Fruit fly (Drosophila melanogaster) whole organism, embryonic: ENCODE results near the gene stnB.

Experiments
- Antp ChIP-seq: fragments of 200-800 bp; sonication (Bioruptor generic); optimal IDR thresholded peaks from 3 replicates; lab custom pipeline; 2016; ENCODE audit warnings: missing biosample characterization, missing genetic modification characterization
- CG10979 ChIP-seq: fragments of 200-800 bp; sonication (Bioruptor generic); optimal IDR thresholded peaks from 2 replicates; lab custom pipeline; 2018; ENCODE audit warnings: missing biosample characterization, mild to moderate bottlenecking, missing genetic modification characterization, moderate library complexity
- CG12071 ChIP-seq: fragments of 200-800 bp; sonication (Bioruptor generic); optimal IDR thresholded peaks from 3 replicates; lab custom pipeline; 2018; ENCODE audit warnings: missing biosample characterization, mild to moderate bottlenecking, missing genetic modification characterization
- CG1233 ChIP-seq: fragments of 200-800 bp; sonication (Bioruptor generic); optimal IDR thresholded peaks from 4 replicates; lab custom pipeline; 2018; ENCODE audit warnings: missing biosample characterization, mild to moderate bottlenecking, missing genetic modification characterization
- CG12391 ChIP-seq: fragments of 200-800 bp; sonication (Bioruptor generic); optimal IDR thresholded peaks from 3 replicates; lab custom pipeline; 2018; ENCODE audit warnings: missing biosample characterization, mild to moderate bottlenecking, missing genetic modification characterization, moderate library complexity
- CG14860 ChIP-seq: fragments of 200-800 bp; sonication (Bioruptor generic); IDR thresholded peaks from 3 replicates; pipeline ENCODE4 v1.3.6; 2022; ENCODE audit warnings: missing biosample characterization, missing genetic modification characterization; ENCODE audit not compliant: partially characterized antibody
- CG16813 ChIP-seq: fragments of 200-800 bp; sonication (Bioruptor generic); IDR thresholded peaks from 3 replicates; pipeline ENCODE4 v1.3.6; 2022; ENCODE audit warnings: missing biosample characterization, missing genetic modification characterization; ENCODE audit not compliant: partially characterized antibody
- CG16863 ChIP-seq: fragments of 200-800 bp; sonication (Bioruptor generic); optimal IDR thresholded peaks from 3 replicates; lab custom pipeline; 2016; ENCODE audit warnings: missing biosample characterization, missing genetic modification characterization
- CG17912 ChIP-seq: fragments of 200-800 bp; sonication (Bioruptor generic); optimal IDR thresholded peaks from 2 replicates; lab custom pipeline; 2018; ENCODE audit warnings: missing biosample characterization, mild to moderate bottlenecking, missing genetic modification characterization
- CG1792 ChIP-seq: fragments of 200-800 bp; sonication (Bioruptor generic); optimal IDR thresholded peaks from 2 replicates; lab custom pipeline; 2016; ENCODE audit warnings: missing biosample characterization, missing genetic modification characterization
- CG18619 ChIP-seq: fragments of 200-800 bp; sonication (Bioruptor generic); optimal IDR thresholded peaks from 3 replicates; lab custom pipeline; 2017; ENCODE audit warnings: missing biosample characterization, mild to moderate bottlenecking, missing genetic modification characterization
- CG3163 ChIP-seq: fragments of 200-800 bp; sonication (Bioruptor generic); optimal IDR thresholded peaks from 3 replicates; lab custom pipeline; 2016; ENCODE audit warnings: missing biosample characterization, missing genetic modification characterization
- CG32767 ChIP-seq: fragments of 200-800 bp; sonication (Bioruptor generic); IDR thresholded peaks from 2 replicates; pipeline ENCODE4 v1.3.6; 2022; ENCODE audit warnings: missing biosample characterization, missing genetic modification characterization
- CG3281 ChIP-seq: fragments of 200-800 bp; sonication (Bioruptor generic); optimal IDR thresholded peaks from 3 replicates; lab custom pipeline; 2017; ENCODE audit warnings: missing biosample characterization, mild to moderate bottlenecking, missing genetic modification characterization
- CG4820 ChIP-seq: fragments of 200-800 bp; sonication (Bioruptor generic); optimal IDR thresholded peaks from 3 replicates; lab custom pipeline; 2016; ENCODE audit warnings: missing biosample characterization, missing genetic modification characterization
- CG7372 ChIP-seq: fragments of 200-800 bp; sonication (Bioruptor generic); IDR thresholded peaks from 2 replicates; pipeline ENCODE4 v1.3.6; 2022; ENCODE audit warnings: missing biosample characterization, missing genetic modification characterization
- CG7786 ChIP-seq: fragments of 200-800 bp; sonication (Bioruptor generic); optimal IDR thresholded peaks from 2 replicates; lab custom pipeline; 2016; ENCODE audit warnings: missing biosample characterization, missing genetic modification characterization
- CG8290 ChIP-seq, 3 experiments: fragments of 200-800 bp; sonication (Bioruptor generic); optimal IDR thresholded peaks; 2 replicates each; lab custom pipeline; 2016 to 2019; ENCODE audit warnings: missing biosample characterization in 3 of 3, missing genetic modification characterization in 3 of 3, mild to moderate bottlenecking in 2 of 3, moderate library complexity in 1 of 3
- Chrac-16 ChIP-seq: fragments of 200-800 bp; sonication (Bioruptor generic); optimal IDR thresholded peaks from 3 replicates; lab custom pipeline; 2016; ENCODE audit warnings: missing biosample characterization, missing genetic modification characterization
- CkIIα-i1 ChIP-seq: fragments of 200-800 bp; sonication (Bioruptor generic); IDR thresholded peaks from 2 replicates; pipeline ENCODE4 v1.3.6; 2022; ENCODE audit warnings: missing biosample characterization, missing genetic modification characterization
- Dad ChIP-seq: fragments of 200-800 bp; sonication (Bioruptor generic); optimal IDR thresholded peaks from 3 replicates; lab custom pipeline; 2016; ENCODE audit warnings: missing biosample characterization, missing genetic modification characterization
- Doc3 ChIP-seq: fragments of 200-800 bp; sonication (Bioruptor generic); IDR thresholded peaks from 3 replicates; pipeline ENCODE4 v1.3.6; 2022; ENCODE audit warnings: missing biosample characterization, missing genetic modification characterization; ENCODE audit not compliant: partially characterized antibody
- Ets65A ChIP-seq: fragments of 200-800 bp; sonication (Bioruptor generic); peaks from one replicate; lab custom pipeline; 2016; ENCODE audit warnings: missing biosample characterization, missing genetic modification characterization
- GATAe ChIP-seq: fragments of 200-800 bp; sonication (Bioruptor generic); conservative IDR thresholded peaks from 2 replicates; pipeline ENCODE4 v1.3.6; 2022; ENCODE audit warnings: missing biosample characterization, missing genetic modification characterization
- H15 ChIP-seq: fragments of 200-800 bp; sonication (Bioruptor generic); IDR thresholded peaks from 3 replicates; pipeline ENCODE4 v1.3.6; 2022; ENCODE audit warnings: missing biosample characterization, missing genetic modification characterization
- HLH4C ChIP-seq: fragments of 200-800 bp; sonication (Bioruptor generic); IDR thresholded peaks from 3 replicates; pipeline ENCODE4 v1.3.6; 2022; ENCODE audit warnings: missing biosample characterization, missing genetic modification characterization; ENCODE audit not compliant: partially characterized antibody
- NFAT ChIP-seq: fragments of 200-800 bp; sonication (Bioruptor generic); IDR thresholded peaks from 2 replicates; pipeline ENCODE4 v1.3.6; 2022; ENCODE audit warnings: missing biosample characterization, missing genetic modification characterization
- Optix ChIP-seq: fragments of 200-800 bp; sonication (Bioruptor generic); IDR thresholded peaks from 3 replicates; pipeline ENCODE4 v1.3.6; 2022; ENCODE audit warnings: missing biosample characterization, missing genetic modification characterization
- Six4 ChIP-seq: fragments of 200-800 bp; sonication (Bioruptor generic); optimal IDR thresholded peaks from 2 replicates; lab custom pipeline; 2016; ENCODE audit warnings: missing biosample characterization, missing genetic modification characterization
- ac ChIP-seq: fragments of 200-800 bp; sonication (Bioruptor generic); optimal IDR thresholded peaks from 3 replicates; lab custom pipeline; 2017; ENCODE audit warnings: missing biosample characterization, mild to moderate bottlenecking, missing genetic modification characterization
- ap ChIP-seq: fragments of 200-800 bp; sonication (Bioruptor generic); IDR thresholded peaks from 2 replicates; pipeline ENCODE4 v1.3.6; 2022; ENCODE audit warnings: missing biosample characterization, missing genetic modification characterization
- caup ChIP-seq: fragments of 200-800 bp; sonication (Bioruptor generic); optimal IDR thresholded peaks from 3 replicates; lab custom pipeline; 2017; ENCODE audit warnings: missing biosample characterization, mild to moderate bottlenecking, missing genetic modification characterization, moderate library complexity; ENCODE audit not compliant: severe bottlenecking
- chif ChIP-seq, 2 experiments: fragments of 200-800 bp; sonication (Bioruptor generic); optimal IDR thresholded peaks; 3 replicates each; lab custom pipeline; 2016; ENCODE audit warnings: missing biosample characterization in 2 of 2, missing genetic modification characterization in 2 of 2
- chinmo ChIP-seq: fragments of 200-800 bp; sonication (Bioruptor generic); IDR thresholded peaks from 4 replicates; pipeline ENCODE4 v1.3.6; 2022; ENCODE audit warnings: missing biosample characterization, missing genetic modification characterization; ENCODE audit not compliant: partially characterized antibody
- dan ChIP-seq: fragments of 200-800 bp; sonication (Bioruptor generic); IDR thresholded peaks from 2 replicates; pipeline ENCODE4 v1.3.6; 2022; ENCODE audit warnings: missing biosample characterization, missing genetic modification characterization
- gro ChIP-seq: fragments of 200-800 bp; sonication (Bioruptor generic); optimal IDR thresholded peaks from 2 replicates; lab custom pipeline; 2016; ENCODE audit warnings: missing biosample characterization, missing genetic modification characterization
- hb ChIP-seq: fragments of 200-800 bp; sonication (Bioruptor generic); IDR thresholded peaks from 3 replicates; pipeline ENCODE4 v1.3.6; 2022; ENCODE audit warnings: missing biosample characterization, missing genetic modification characterization; ENCODE audit not compliant: partially characterized antibody
- jigr1 ChIP-seq: fragments of 200-800 bp; sonication (Bioruptor generic); IDR thresholded peaks from 3 replicates; pipeline ENCODE4 v1.3.6; 2022; ENCODE audit warnings: missing biosample characterization, missing genetic modification characterization
- kay ChIP-seq: fragments of 200-800 bp; sonication (Bioruptor generic); optimal IDR thresholded peaks from 2 replicates; lab custom pipeline; 2016; ENCODE audit warnings: missing biosample characterization, missing genetic modification characterization
- kni ChIP-seq: fragments of 200-800 bp; sonication (Bioruptor generic); optimal IDR thresholded peaks from 3 replicates; lab custom pipeline; 2017; ENCODE audit warnings: mild to moderate bottlenecking, missing biosample characterization, missing genetic modification reagents, missing genetic modification characterization
- mld ChIP-seq: fragments of 200-800 bp; sonication (Bioruptor generic); IDR thresholded peaks from 3 replicates; pipeline ENCODE4 v1.3.6; 2022; ENCODE audit warnings: missing biosample characterization, missing genetic modification characterization; ENCODE audit not compliant: partially characterized antibody
- nau ChIP-seq: fragments of 200-800 bp; sonication (Bioruptor generic); optimal IDR thresholded peaks from 3 replicates; lab custom pipeline; 2017; ENCODE audit warnings: missing biosample characterization, mild to moderate bottlenecking, missing genetic modification characterization, missing genetic modification reagents
- nerfin-2 ChIP-seq: fragments of 200-800 bp; sonication (Bioruptor generic); IDR thresholded peaks from 2 replicates; pipeline ENCODE4 v1.3.6; 2022; ENCODE audit warnings: missing biosample characterization, missing genetic modification characterization; ENCODE audit not compliant: partially characterized antibody
- odd ChIP-seq: fragments of 200-800 bp; sonication (Bioruptor generic); optimal IDR thresholded peaks from 2 replicates; lab custom pipeline; 2017; ENCODE audit warnings: missing biosample characterization, mild to moderate bottlenecking, missing genetic modification characterization
- seq ChIP-seq: fragments of 200-800 bp; sonication (Bioruptor generic); IDR thresholded peaks from 2 replicates; pipeline ENCODE4 v1.3.6; 2022; ENCODE audit warnings: missing biosample characterization, missing genetic modification characterization
- slp2 ChIP-seq: fragments of 200-800 bp; sonication (Bioruptor generic); optimal IDR thresholded peaks from 2 replicates; lab custom pipeline; 2016; ENCODE audit warnings: missing biosample characterization, missing genetic modification characterization
- sna ChIP-seq: fragments of 200-800 bp; sonication (Bioruptor generic); IDR thresholded peaks from 2 replicates; pipeline ENCODE4 v1.3.6; 2022; ENCODE audit warnings: missing biosample characterization, missing genetic modification characterization; ENCODE audit not compliant: partially characterized antibody
- so ChIP-seq: fragments of 200-800 bp; sonication (Bioruptor generic); IDR thresholded peaks from 3 replicates; pipeline ENCODE4 v1.3.6; 2022; ENCODE audit warnings: missing biosample characterization, missing genetic modification characterization
- sqz ChIP-seq: fragments of 200-800 bp; sonication (Bioruptor generic); optimal IDR thresholded peaks from 3 replicates; lab custom pipeline; 2018; ENCODE audit warnings: missing biosample characterization, mild to moderate bottlenecking, missing genetic modification characterization
- sug ChIP-seq: fragments of 200-800 bp; optimal IDR thresholded peaks from 2 replicates; lab custom pipeline; 2019; ENCODE audit warnings: missing biosample characterization, mild to moderate bottlenecking, missing genetic modification characterization, moderate library complexity
- zfh2 ChIP-seq: fragments of 200-800 bp; sonication (Bioruptor generic); optimal IDR thresholded peaks from 2 replicates; lab custom pipeline; 2016; ENCODE audit warnings: missing biosample characterization, missing genetic modification characterization

stnB gene

dm6 chrX:23013208-23013607 is 8.8 kb upstream of the stnB start, which contains the start of the genes Rab21 and Coa7 (continued):
- TF ChIP-seq nau (GFP tag; lab: Kevin White, UChicago) (no peak), Ets65A (peak; percentile 95), dan (GFP tag; lab: Robert Waterston, UW) (no peak), CG3281 (GFP tag; lab: Kevin White, UChicago) (no peak), CG3163 (GFP tag; lab: Kevin White, UChicago) (peak; percentile 20), Doc3 (GFP tag; lab: Robert Waterston, UW) (peak; percentile 96), ac (GFP tag; lab: Kevin White, UChicago) (no peak), slp2 (no peak), zfh2 (GFP tag; lab: Kevin White, UChicago) (peak; percentile 25), GATAe (GFP tag; lab: Robert Waterston, UW) (0 out of 2 replicates have a peak, but pooled peaks have one; percentile 18), CG1233 (no peak), jigr1 (GFP tag; lab: Robert Waterston, UW) (no peak), hb (GFP tag; lab: Robert Waterston, UW) (peak; percentile 95), Antp (GFP tag; lab: Kevin White, UChicago) (peak; percentile 14), seq (no peak), CG32767 (GFP tag; lab: Robert Waterston, UW) (no peak), Chrac-16 (GFP tag; lab: Kevin White, UChicago) (no peak), ap (GFP tag; lab: Robert Waterston, UW) (no peak), CkIIα-i1 (GFP tag; lab: Robert Waterston, UW) (no peak), CG4820 (no peak), odd (GFP tag; lab: Kevin White, UChicago) (no peak), CG1792 (GFP tag; lab: Kevin White, UChicago) (no peak), CG10979 (tag; lab: Kevin White, UChicago) (peak; percentile 15), chinmo (GFP tag; lab: Robert Waterston, UW) (peak; percentile 76; the same call in 2 of the 4 replicates), gro (GFP tag; lab: Kevin White, UChicago) (no peak), NFAT (no peak), CG8290 (GFP tag; optimal IDR thresholded peaks at IDR 0.05; lab: Kevin White, UChicago) (peak; percentile 81), CG8290 (tag; optimal IDR thresholded peaks at IDR 0.05; lab: Kevin White, UChicago) (peak; percentile 25 to 45), CG14860 (GFP tag; lab: Robert Waterston, UW) (peak; percentile 96), Dad (GFP tag; lab: Kevin White, UChicago) (peak; percentile 6), CG7786 (GFP tag; lab: Kevin White, UChicago) (no peak), Optix (GFP tag; lab: Robert Waterston, UW) (no peak), kni (GFP tag; lab: Kevin White, UChicago) (no peak), nerfin-2 (GFP tag; lab: Robert Waterston, UW) (peak; percentile 81), CG17912 (no peak), CG16813 (GFP tag; lab: Robert Waterston, UW) (peak; percentile 96), caup (no peak), chif (GFP tag; optimal IDR thresholded peaks at IDR 0.05; lab: Kevin White, UChicago) (no peak), Six4 (GFP tag; lab: Kevin White, UChicago) (no peak), CG12391 (tag; lab: Kevin White, UChicago) (no peak), mld (GFP tag; lab: Robert Waterston, UW) (peak; percentile 86), HLH4C (GFP tag; lab: Robert Waterston, UW) (peak; percentile 95), so (GFP tag; lab: Robert Waterston, UW) (no peak), sqz (GFP tag; lab: Kevin White, UChicago) (no peak), H15 (GFP tag; lab: Robert Waterston, UW) (no peak), CG18619 (GFP tag; lab: Kevin White, UChicago) (no peak), sna (GFP tag; lab: Robert Waterston, UW) (peak; percentile 90), CG7372 (GFP tag; lab: Robert Waterston, UW) (no peak), kay (no peak), CG16863 (GFP tag; lab: Kevin White, UChicago) (no peak), sug (tag; lab: Kevin White, UChicago) (peak; percentile 82), CG12071 (GFP tag; lab: Kevin White, UChicago) (no peak)
